Worm (Caenorhabditis elegans) whole organism, late embryonic: ENCODE measurements around the gene ctg-2.

Experiments used
- T23F11.4 ChIP-seq: fragments of 200-800 bp; sonication (Bioruptor generic); optimal IDR thresholded peaks from 2 replicates; lab custom pipeline; 2018; ENCODE audit warnings: mild to moderate bottlenecking, missing genetic modification characterization, missing compliant biosample characterization
- ceh-22 ChIP-seq: sonication (generic microtip); optimal IDR thresholded peaks from 2 replicates; lab custom pipeline; 2017; ENCODE audit warnings: missing biosample characterization, missing genetic modification characterization
- elt-2 ChIP-seq: sonication (generic microtip); optimal IDR thresholded peaks from 2 replicates; lab custom pipeline; 2016; ENCODE audit warnings: missing genetic modification reagents, missing genetic modification characterization, missing compliant biosample characterization
- ets-4 ChIP-seq: sonication (generic microtip); optimal IDR thresholded peaks from 2 replicates; lab custom pipeline; 2016; ENCODE audit warnings: missing genetic modification characterization, missing compliant biosample characterization
- fkh-10 ChIP-seq: fragments of 150-350 bp; optimal IDR thresholded peaks from 2 replicates; lab custom pipeline; 2014; ENCODE audit warnings: missing biosample characterization, missing genetic modification reagents, missing genetic modification characterization
- lim-6 ChIP-seq: sonication (generic microtip); optimal IDR thresholded peaks from 2 replicates; lab custom pipeline; 2016; ENCODE audit warnings: missing genetic modification characterization, missing compliant biosample characterization
- nhr-11 ChIP-seq: fragments of 150-350 bp; optimal IDR thresholded peaks from 2 replicates; lab custom pipeline; 2014; ENCODE audit warnings: missing biosample characterization, missing genetic modification characterization
- odd-2 ChIP-seq: sonication (generic microtip); optimal IDR thresholded peaks from 2 replicates; lab custom pipeline; 2017; ENCODE audit warnings: antibody characterized with exemption, mild to moderate bottlenecking, missing genetic modification characterization, missing compliant biosample characterization
- unc-55 ChIP-seq: sonication (generic microtip); optimal IDR thresholded peaks from 2 replicates; lab custom pipeline; 2017; ENCODE audit warnings: missing biosample characterization, missing genetic modification reagents, missing genetic modification characterization

ce11 chrII:8515521-8515920, 667 bp downstream of the ctg-2 start:
- TF ChIP-seq elt-2 (tag; lab: Kevin White, UChicago) (peak; percentile 80), nhr-11 (no peak), T23F11.4 (GFP tag; lab: Kevin White, UChicago) (no peak), fkh-10 (GFP tag; lab: Kevin White, UChicago) (no peak), unc-55 (GFP tag; lab: Kevin White, UChicago) (no peak), lim-6 (no peak), ceh-22 (no peak), odd-2 (tag; lab: Kevin White, UChicago) (no peak), ets-4 (no peak)
